Worm (Caenorhabditis elegans) whole organism, late embryonic: ENCODE results near the gene atgp-2.

Experiments used
- ceh-24 ChIP-seq: sonication (generic microtip); optimal IDR thresholded peaks from 2 replicates; lab custom pipeline; 2016; ENCODE audit warnings: mild to moderate bottlenecking, missing genetic modification characterization, missing compliant biosample characterization
- che-1 ChIP-seq: sonication (generic microtip); optimal IDR thresholded peaks from 2 replicates; lab custom pipeline; 2016; ENCODE audit warnings: mild to moderate bottlenecking, missing genetic modification characterization, missing compliant biosample characterization
- nhr-11 ChIP-seq: fragments of 150-350 bp; optimal IDR thresholded peaks from 2 replicates; lab custom pipeline; 2014; ENCODE audit warnings: missing biosample characterization, missing genetic modification characterization

DNA sequence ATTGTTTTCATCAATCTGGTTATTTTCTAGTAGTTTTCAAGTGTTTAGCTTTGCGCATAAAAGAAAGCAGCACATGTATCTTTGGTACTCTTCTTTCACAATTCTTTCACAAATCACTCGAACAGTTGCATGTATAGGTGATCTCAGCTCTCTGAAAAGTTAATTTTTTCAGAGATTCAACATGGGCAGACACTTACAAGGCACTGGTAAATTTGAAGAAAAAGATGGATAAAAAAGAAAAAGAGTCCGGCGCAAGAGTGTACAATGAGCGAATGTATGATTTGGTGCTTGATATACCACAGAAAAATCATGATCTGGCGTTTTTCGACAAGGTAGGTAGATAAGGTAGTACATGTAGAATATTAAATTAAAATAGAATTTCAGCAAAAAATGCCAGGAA, 25.7 kb downstream of the atgp-2 start:
- TF ChIP-seq nhr-11 (no peak), che-1 (tag; lab: Kevin White, UChicago) (no peak), ceh-24 (no peak)
